Worm (Caenorhabditis elegans) whole organism, L1 larva: Measurements from ENCODE around the gene F55G1.15.
A peak's percentile ranks its signal among the peaks of the same experiment; 100 is the strongest.

Experiments
- aha-1 ChIP-seq: fragments of 150-350 bp; optimal IDR thresholded peaks from 2 replicates; lab custom pipeline; 2014; ENCODE audit warnings: missing biosample characterization, missing genetic modification characterization
- aly-2 ChIP-seq: fragments of 150-350 bp; optimal IDR thresholded peaks from 2 replicates; lab custom pipeline; 2014; ENCODE audit warnings: missing biosample characterization, missing genetic modification characterization
- ceh-82 ChIP-seq, 3 experiments: fragments of 150-350 bp in 1 of 3; sonication (generic microtip) in 2 of 3; optimal IDR thresholded peaks; 2 replicates each; lab custom pipeline; 2014 to 2017; ENCODE audit warnings: missing biosample characterization in 3 of 3, missing genetic modification characterization in 3 of 3
- mab-9 ChIP-seq: fragments of 200-800 bp; sonication (Bioruptor generic); IDR thresholded peaks from 2 replicates; pipeline ENCODE4 v1.3.6; 2022; ENCODE audit warnings: missing genetic modification reagents, missing genetic modification characterization, missing compliant biosample characterization
- skn-1 ChIP-seq: fragments of 150-350 bp; optimal IDR thresholded peaks from 2 replicates; lab custom pipeline; 2014; ENCODE audit warnings: missing biosample characterization, missing genetic modification characterization
- tbx-2 ChIP-seq: sonication (generic microtip); optimal IDR thresholded peaks from 2 replicates; lab custom pipeline; 2016; ENCODE audit warnings: missing genetic modification characterization, missing compliant biosample characterization
- unc-130 ChIP-seq: fragments of 150-350 bp; optimal IDR thresholded peaks from 2 replicates; lab custom pipeline; 2017; ENCODE audit warnings: missing biosample characterization, missing genetic modification characterization, inconsistent platforms
- unc-62 ChIP-seq: fragments of 150-350 bp; optimal IDR thresholded peaks from 2 replicates; lab custom pipeline; 2014; ENCODE audit warnings: missing biosample characterization, missing genetic modification reagents, missing genetic modification characterization
- unc-86 ChIP-seq: sonication (generic microtip); optimal IDR thresholded peaks from 2 replicates; lab custom pipeline; 2016; ENCODE audit warnings: missing genetic modification characterization, missing compliant biosample characterization
- xbp-1 ChIP-seq: sonication (generic microtip); optimal IDR thresholded peaks from 2 replicates; lab custom pipeline; 2016; ENCODE audit warnings: missing genetic modification characterization, missing compliant biosample characterization
- ztf-4 ChIP-seq: fragments of 150-350 bp; optimal IDR thresholded peaks from 2 replicates; lab custom pipeline; 2014; ENCODE audit warnings: missing biosample characterization, missing genetic modification characterization

ce11 chrIV:7469782-7470413, 31.3 kb downstream of the F55G1.15 start, which contains the start of gene F55G1.7:
- TF ChIP-seq aha-1 (no peak), xbp-1 (tag; lab: Kevin White, UChicago) (no peak), ceh-82 (tag; optimal IDR thresholded peaks at IDR 0.05; lab: Kevin White, UChicago) (no peak), tbx-2 (tag; lab: Kevin White, UChicago) (peak; percentile 56), skn-1 (tag; lab: Kevin White, UChicago) (no peak), unc-130 (tag; lab: Kevin White, UChicago) (no peak), aly-2 (tag; lab: Kevin White, UChicago) (no peak), unc-86 (tag; lab: Kevin White, UChicago) (no peak), unc-62 (GFP tag; lab: Kevin White, UChicago) (no peak), ztf-4 (tag; lab: Kevin White, UChicago) (no peak), mab-9 (no peak)
